Fruit fly (Drosophila melanogaster) whole organism, embryonic: ENCODE data around the gene CG4611.

Source experiments
- CG13894 ChIP-seq: fragments of 200-800 bp; sonication (Bioruptor generic); optimal IDR thresholded peaks from 3 replicates; lab custom pipeline; 2018; ENCODE audit warnings: missing biosample characterization, mild to moderate bottlenecking, missing genetic modification characterization, moderate library complexity
- CG7786 ChIP-seq: fragments of 200-800 bp; sonication (Bioruptor generic); optimal IDR thresholded peaks from 2 replicates; lab custom pipeline; 2016; ENCODE audit warnings: missing biosample characterization, missing genetic modification characterization
- CTCF ChIP-seq: fragments of 200-800 bp; sonication (Bioruptor generic); optimal IDR thresholded peaks from 2 replicates; lab custom pipeline; 2017; ENCODE audit warnings: missing biosample characterization, mild to moderate bottlenecking, missing genetic modification characterization, moderate library complexity
- E2f1 ChIP-seq: fragments of 200-800 bp; sonication (Bioruptor generic); IDR thresholded peaks from 2 replicates; pipeline ENCODE4 v1.3.6; 2022; ENCODE audit warnings: missing biosample characterization, missing genetic modification characterization
- H2.0 ChIP-seq: fragments of 200-800 bp; sonication (Bioruptor generic); IDR thresholded peaks from 2 replicates; pipeline ENCODE4 v1.3.6; 2022; ENCODE audit warnings: missing biosample characterization, missing genetic modification characterization
- Oaz ChIP-seq: fragments of 200-800 bp; sonication (Bioruptor generic); IDR thresholded peaks from 2 replicates; pipeline ENCODE4 v1.3.6; 2022; ENCODE audit warnings: missing biosample characterization, missing genetic modification characterization
- ash1 ChIP-seq: fragments of 200-800 bp; sonication (Bioruptor generic); optimal IDR thresholded peaks from 2 replicates; lab custom pipeline; 2018; ENCODE audit warnings: missing biosample characterization, mild to moderate bottlenecking, missing genetic modification characterization
- gsb-n ChIP-seq: fragments of 200-800 bp; sonication (Bioruptor generic); optimal IDR thresholded peaks from 3 replicates; lab custom pipeline; 2018; ENCODE audit warnings: missing biosample characterization, mild to moderate bottlenecking, missing genetic modification characterization
- jigr1 ChIP-seq: fragments of 200-800 bp; sonication (Bioruptor generic); IDR thresholded peaks from 3 replicates; pipeline ENCODE4 v1.3.6; 2022; ENCODE audit warnings: missing biosample characterization, missing genetic modification characterization
- maf-S ChIP-seq: fragments of 200-800 bp; sonication (Bioruptor generic); optimal IDR thresholded peaks from 2 replicates; lab custom pipeline; 2016; ENCODE audit warnings: missing biosample characterization, missing genetic modification characterization
- sob ChIP-seq: fragments of 200-800 bp; sonication (Bioruptor generic); IDR thresholded peaks from 2 replicates; pipeline ENCODE4 v1.3.6; 2022; ENCODE audit warnings: missing biosample characterization, missing genetic modification characterization
- tap ChIP-seq: fragments of 200-800 bp; optimal IDR thresholded peaks from 3 replicates; lab custom pipeline; 2019; ENCODE audit warnings: missing biosample characterization, mild to moderate bottlenecking, missing genetic modification characterization, moderate library complexity
- trem ChIP-seq: fragments of 200-800 bp; optimal IDR thresholded peaks from 3 replicates; lab custom pipeline; 2019; ENCODE audit warnings: missing biosample characterization, mild to moderate bottlenecking, missing genetic modification characterization, moderate library complexity

DNA sequence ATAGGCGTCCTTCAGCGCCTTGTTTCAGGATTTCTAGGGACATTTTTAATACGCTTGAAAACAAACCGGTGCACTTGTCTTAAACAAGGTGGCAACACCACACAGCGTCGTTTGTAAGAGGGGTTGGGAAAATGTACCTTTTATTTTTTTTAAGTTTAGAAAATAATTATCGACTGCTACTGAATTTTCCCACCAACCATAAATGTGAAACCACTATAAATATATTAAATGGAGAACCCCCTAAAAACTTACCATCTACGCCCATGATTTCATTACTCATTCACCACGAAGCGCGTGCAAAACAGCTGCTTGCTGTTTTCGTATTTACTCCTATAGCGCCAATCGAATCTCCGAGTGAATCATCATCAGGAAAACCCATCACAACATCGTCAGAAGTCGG lies 3.1 kb downstream of the CG4611 start, which contains the start of the genes Tcs5 and CHMP2B:
- peak; percentile 100 for TF ChIP-seq jigr1 (GFP tag; lab: Robert Waterston, UW)
- TF ChIP-seq CG7786 (GFP tag; lab: Kevin White, UChicago): peak; percentile 99
- peak; percentile 97 for TF ChIP-seq ash1 (GFP tag; lab: Kevin White, UChicago)
- TF ChIP-seq maf-S: peak; percentile 100
- peak; percentile 97 for TF ChIP-seq trem (tag; lab: Kevin White, UChicago)
- TF ChIP-seq E2f1 (GFP tag; lab: Robert Waterston, UW): peak; percentile 100
- TF ChIP-seq CTCF (GFP tag; lab: Kevin White, UChicago): peak; percentile 77
- TF ChIP-seq sob (GFP tag; lab: Robert Waterston, UW): peak; percentile 100
- peak; percentile 100 for TF ChIP-seq H2.0 (GFP tag; lab: Robert Waterston, UW)
- TF ChIP-seq Oaz (GFP tag; lab: Robert Waterston, UW): peak; percentile 100
- peak; percentile 99 for TF ChIP-seq CG13894 (tag; lab: Kevin White, UChicago)
- TF ChIP-seq tap (tag; lab: Kevin White, UChicago): peak; percentile 99
- TF ChIP-seq gsb-n (tag; lab: Kevin White, UChicago): peak; percentile 99
